Worm (Caenorhabditis elegans) whole organism, L1 larva: Measurements from ENCODE around the gene trpp-4.

Experiments
- Y116A8C.19 ChIP-seq: sonication (generic microtip); optimal IDR thresholded peaks from 2 replicates; lab custom pipeline; 2016; ENCODE audit warnings: missing compliant biosample characterization, missing genetic modification characterization, borderline replicate concordance
- fkh-4 ChIP-seq: sonication (generic microtip); optimal IDR thresholded peaks from 2 replicates; lab custom pipeline; 2016; ENCODE audit warnings: missing compliant biosample characterization, missing genetic modification characterization, borderline replicate concordance
- pqm-1 ChIP-seq: sonication (generic microtip); optimal IDR thresholded peaks from 3 replicates; lab custom pipeline; 2017; ENCODE audit warnings: missing biosample characterization, missing genetic modification characterization
- unc-130 ChIP-seq: fragments of 150-350 bp; optimal IDR thresholded peaks from 2 replicates; lab custom pipeline; 2017; ENCODE audit warnings: missing biosample characterization, missing genetic modification characterization, inconsistent platforms

DNA sequence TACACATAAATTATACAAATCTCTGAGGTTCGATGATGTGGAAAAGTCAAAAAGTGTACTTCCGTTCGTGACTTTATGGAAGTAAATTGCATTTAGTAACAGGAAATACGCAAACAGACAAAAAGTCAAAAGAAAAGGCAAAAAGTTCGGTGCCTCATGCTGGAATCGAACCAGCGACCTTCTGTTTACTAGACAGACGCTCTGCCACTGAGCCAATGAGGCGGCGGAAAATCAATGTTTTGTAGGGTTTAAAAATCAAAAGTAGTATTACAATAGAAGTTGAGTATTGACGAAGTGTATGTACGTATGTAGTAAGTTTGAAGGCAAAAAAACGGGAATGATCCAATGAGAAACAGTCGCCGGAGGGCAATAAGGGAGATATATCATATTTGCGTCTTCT, 6.8 kb downstream of the trpp-4 start:
- TF ChIP-seq unc-130 (tag; lab: Kevin White, UChicago) (no peak), Y116A8C.19 (tag; lab: Kevin White, UChicago) (no peak), pqm-1 (tag; lab: Kevin White, UChicago) (no peak), fkh-4 (tag; lab: Kevin White, UChicago) (no peak)
